Worm (Caenorhabditis elegans): ENCODE data around the gene dot-1.4.

dot-1.4 gene

ce11 chrX:11910046-11910445 is 21.4 kb downstream of the dot-1.4 start, which contains the start of gene Y62H9A.15:
Gene Y62H9A.15, minus strand, starts transcription at chrX:11910145.
- no peak for TF ChIP-seq tra-4 (tag; optimal IDR thresholded peaks at IDR 0.05)
- no peak for TF ChIP-seq ceh-36 (tag; optimal IDR thresholded peaks at IDR 0.05)
- no peak for TF ChIP-seq aly-1 (tag; optimal IDR thresholded peaks at IDR 0.05)
- no peak for TF ChIP-seq ets-7 (tag; optimal IDR thresholded peaks at IDR 0.05)
- TF ChIP-seq tbx-37 (GFP tag; conservative IDR thresholded peaks at IDR 0.05), result no peak
- TF ChIP-seq hmbx-1 (tag; optimal IDR thresholded peaks at IDR 0.05), result no peak
- no peak for TF ChIP-seq flt-1 (GFP tag; IDR thresholded peaks at IDR 0.05)
- TF ChIP-seq tbx-11 (GFP tag; IDR thresholded peaks at IDR 0.05), result no peak
- TF ChIP-seq hmg-4 (GFP tag; optimal IDR thresholded peaks at IDR 0.05), result no peak
- no peak for TF ChIP-seq pes-1 (GFP tag; IDR thresholded peaks at IDR 0.05)
- no peak for TF ChIP-seq hnd-1 (tag; optimal IDR thresholded peaks at IDR 0.05)
- no peak for TF ChIP-seq ama-1 (optimal IDR thresholded peaks at IDR 0.05)
- TF ChIP-seq sea-1 (GFP tag; conservative IDR thresholded peaks at IDR 0.05), result no peak
- no peak for TF ChIP-seq F13C5.2 (tag; optimal IDR thresholded peaks at IDR 0.05)
- TF ChIP-seq ceh-13 (GFP tag; optimal IDR thresholded peaks at IDR 0.05), result no peak

DNA sequence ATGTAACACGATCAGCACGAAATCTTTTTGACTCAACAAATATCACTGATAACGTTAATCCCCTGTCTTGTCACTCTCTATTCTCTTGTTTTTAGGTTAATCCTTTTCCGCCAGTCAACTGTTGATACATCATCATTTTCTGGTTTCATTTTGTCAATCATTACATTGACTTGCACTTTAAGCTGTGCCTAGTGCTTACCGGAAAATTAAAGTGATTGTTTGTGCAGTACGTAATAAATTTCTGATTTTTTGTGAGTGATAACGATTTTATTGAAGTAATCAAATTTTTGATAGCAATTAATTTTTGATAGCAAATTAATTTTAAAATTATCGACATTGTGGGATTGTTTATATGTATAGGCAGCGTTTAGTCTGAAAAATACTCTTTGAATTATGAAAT is 22.3 kb downstream of the dot-1.4 start:
- TF ChIP-seq hmbx-1 (tag; optimal IDR thresholded peaks at IDR 0.05), result no peak
- no peak for TF ChIP-seq ceh-13 (GFP tag; optimal IDR thresholded peaks at IDR 0.05)
- no peak for TF ChIP-seq aly-1 (tag; optimal IDR thresholded peaks at IDR 0.05)
- TF ChIP-seq pes-1 (GFP tag; IDR thresholded peaks at IDR 0.05), result no peak
- no peak for TF ChIP-seq B0310.2 (tag; optimal IDR thresholded peaks at IDR 0.05)
- TF ChIP-seq tbx-11 (GFP tag; IDR thresholded peaks at IDR 0.05), result no peak
- TF ChIP-seq hnd-1 (tag; optimal IDR thresholded peaks at IDR 0.05), result no peak
- TF ChIP-seq F13C5.2 (tag; optimal IDR thresholded peaks at IDR 0.05), result no peak
- TF ChIP-seq ets-7 (tag; optimal IDR thresholded peaks at IDR 0.05), result no peak
- no peak for TF ChIP-seq ama-1 (optimal IDR thresholded peaks at IDR 0.05)
- TF ChIP-seq scrt-1 (GFP tag; IDR thresholded peaks at IDR 0.05), result no peak

ce11 chrX:11908226-11908625 is 23.2 kb downstream of the dot-1.4 start:
- TF ChIP-seq B0310.2 (tag; optimal IDR thresholded peaks at IDR 0.05) (no peak), tbx-11 (GFP tag; IDR thresholded peaks at IDR 0.05) (no peak), F13C5.2 (tag; optimal IDR thresholded peaks at IDR 0.05) (no peak), ceh-13 (GFP tag; optimal IDR thresholded peaks at IDR 0.05) (no peak), aly-1 (tag; optimal IDR thresholded peaks at IDR 0.05) (no peak), pes-1 (GFP tag; IDR thresholded peaks at IDR 0.05) (no peak), tbx-37 (GFP tag; conservative IDR thresholded peaks at IDR 0.05) (no peak), ama-1 (optimal IDR thresholded peaks at IDR 0.05) (no peak), hmg-4 (GFP tag; optimal IDR thresholded peaks at IDR 0.05) (no peak), hnd-1 (tag; optimal IDR thresholded peaks at IDR 0.05) (no peak), scrt-1 (GFP tag; IDR thresholded peaks at IDR 0.05) (no peak), hmbx-1 (tag; optimal IDR thresholded peaks at IDR 0.05) (no peak), tra-4 (tag; optimal IDR thresholded peaks at IDR 0.05) (no peak), ets-7 (tag; optimal IDR thresholded peaks at IDR 0.05) (no peak), sea-1 (GFP tag; conservative IDR thresholded peaks at IDR 0.05) (no peak), flt-1 (GFP tag; IDR thresholded peaks at IDR 0.05) (no peak), ceh-36 (tag; optimal IDR thresholded peaks at IDR 0.05) (no peak)

DNA sequence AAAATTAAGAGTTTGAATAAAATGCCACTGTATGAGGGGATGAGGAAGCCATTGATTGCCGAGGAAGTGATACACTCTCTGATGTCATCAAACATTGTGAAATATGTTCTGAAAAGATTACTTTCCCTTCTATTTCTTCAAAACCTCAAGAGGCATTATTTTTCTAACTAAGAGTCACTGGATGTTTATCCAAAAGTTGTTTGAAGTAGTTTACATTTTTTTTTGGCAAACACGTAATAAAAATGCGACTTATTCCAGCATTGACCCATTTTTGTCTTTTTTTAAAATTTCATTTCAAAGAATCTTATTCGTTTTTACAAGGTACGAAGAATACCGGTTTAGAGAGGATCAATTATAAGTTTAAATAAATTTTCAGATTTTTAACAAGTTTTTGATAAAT is 24.2 kb downstream of the dot-1.4 start, which contains the start of gene Y62H9A.11:
Gene Y62H9A.11 (minus strand): TSS at position 101 of the 400 bp plus-strand sequence.
- TF ChIP-seq hnd-1 (tag; optimal IDR thresholded peaks at IDR 0.05), result no peak

DNA sequence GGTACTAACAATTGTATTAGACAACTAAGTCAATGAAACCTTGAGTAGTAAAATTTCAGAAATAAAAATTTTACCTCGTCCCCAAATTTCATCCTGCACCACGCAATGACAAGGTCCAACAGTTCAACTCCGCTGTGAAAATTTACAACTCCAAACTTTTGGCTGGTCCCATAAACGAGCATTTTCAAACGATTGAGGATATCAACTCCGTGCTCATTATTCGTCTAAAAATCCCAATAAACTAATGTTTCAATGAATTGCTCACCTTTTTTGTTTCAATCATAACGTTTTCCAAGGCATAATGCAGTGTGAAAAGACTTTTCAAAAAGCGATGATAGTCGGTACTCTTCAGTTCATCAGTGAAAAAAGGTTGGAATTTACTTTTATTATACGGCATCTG is 24.8 kb downstream of the dot-1.4 start:
- TF ChIP-seq hmg-4 (GFP tag; optimal IDR thresholded peaks at IDR 0.05) (no peak), B0310.2 (tag; optimal IDR thresholded peaks at IDR 0.05) (no peak), tbx-37 (GFP tag; conservative IDR thresholded peaks at IDR 0.05) (no peak), pes-1 (GFP tag; IDR thresholded peaks at IDR 0.05) (no peak), tra-4 (tag; optimal IDR thresholded peaks at IDR 0.05) (no peak), scrt-1 (GFP tag; IDR thresholded peaks at IDR 0.05) (no peak), flt-1 (GFP tag; IDR thresholded peaks at IDR 0.05) (no peak), ama-1 (optimal IDR thresholded peaks at IDR 0.05) (no peak), ets-7 (tag; optimal IDR thresholded peaks at IDR 0.05) (no peak), F13C5.2 (tag; optimal IDR thresholded peaks at IDR 0.05) (no peak), tbx-11 (GFP tag; IDR thresholded peaks at IDR 0.05) (no peak), sea-1 (GFP tag; conservative IDR thresholded peaks at IDR 0.05) (no peak), hnd-1 (tag; optimal IDR thresholded peaks at IDR 0.05) (no peak), ceh-36 (tag; optimal IDR thresholded peaks at IDR 0.05) (no peak), hmbx-1 (tag; optimal IDR thresholded peaks at IDR 0.05) (no peak), aly-1 (tag; optimal IDR thresholded peaks at IDR 0.05) (no peak), ceh-13 (GFP tag; optimal IDR thresholded peaks at IDR 0.05) (no peak)

ce11 chrX:11902661-11903060 is 28.8 kb downstream of the dot-1.4 start, which contains the start of gene Y62H9A.10:
Gene Y62H9A.10, minus strand, starts transcription at chrX:11902761.
- TF ChIP-seq pes-1 (GFP tag; IDR thresholded peaks at IDR 0.05) (no peak), ceh-36 (tag; optimal IDR thresholded peaks at IDR 0.05) (no peak), ama-1 (optimal IDR thresholded peaks at IDR 0.05) (no peak), tbx-11 (GFP tag; IDR thresholded peaks at IDR 0.05) (no peak), scrt-1 (GFP tag; IDR thresholded peaks at IDR 0.05) (no peak), F13C5.2 (tag; optimal IDR thresholded peaks at IDR 0.05) (no peak), tra-4 (tag; optimal IDR thresholded peaks at IDR 0.05) (no peak), hmg-4 (GFP tag; optimal IDR thresholded peaks at IDR 0.05) (no peak), aly-1 (tag; optimal IDR thresholded peaks at IDR 0.05) (no peak), tbx-37 (GFP tag; conservative IDR thresholded peaks at IDR 0.05) (no peak), hmbx-1 (tag; optimal IDR thresholded peaks at IDR 0.05) (no peak), hnd-1 (tag; optimal IDR thresholded peaks at IDR 0.05) (no peak), sea-1 (GFP tag; conservative IDR thresholded peaks at IDR 0.05) (no peak), flt-1 (GFP tag; IDR thresholded peaks at IDR 0.05) (no peak)

- TF ChIP-seq ceh-36 (tag; optimal IDR thresholded peaks at IDR 0.05) (no peak), hmg-4 (GFP tag; optimal IDR thresholded peaks at IDR 0.05) (no peak), B0310.2 (tag; optimal IDR thresholded peaks at IDR 0.05) (no peak), tbx-37 (GFP tag; conservative IDR thresholded peaks at IDR 0.05) (no peak), aly-1 (tag; optimal IDR thresholded peaks at IDR 0.05) (no peak), sea-1 (GFP tag; conservative IDR thresholded peaks at IDR 0.05) (no peak), hmbx-1 (tag; optimal IDR thresholded peaks at IDR 0.05) (no peak), ets-7 (tag; optimal IDR thresholded peaks at IDR 0.05) (no peak), ama-1 (optimal IDR thresholded peaks at IDR 0.05) (no peak), tra-4 (tag; optimal IDR thresholded peaks at IDR 0.05) (no peak), ceh-13 (GFP tag; optimal IDR thresholded peaks at IDR 0.05) (no peak)
Measured at ce11 chrX:11899031-11899430, 32.4 kb downstream of the dot-1.4 start.
